Worm (Caenorhabditis elegans): ENCODE results near the gene srh-44.

The srh-44 gene

DNA sequence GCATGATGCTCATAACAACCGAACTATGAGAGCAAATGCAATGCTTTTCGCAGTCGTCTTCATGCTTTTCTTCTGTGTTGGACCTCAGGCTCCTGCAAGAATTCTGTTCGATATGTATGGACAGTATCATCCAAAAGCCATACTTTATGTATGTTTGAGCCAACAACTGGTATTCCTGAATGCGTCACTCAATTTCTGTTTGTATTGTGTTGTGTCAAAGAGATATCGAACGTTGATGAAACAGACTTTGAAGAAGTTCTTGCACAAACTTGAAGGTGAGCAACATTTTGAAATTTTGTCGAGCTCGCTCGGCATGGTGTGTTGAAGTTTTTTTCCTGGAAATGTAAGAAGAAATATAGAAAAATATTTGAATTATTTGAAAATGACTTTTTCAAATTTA, 2.0 kb upstream of the srh-44 start:
- TF ChIP-seq elt-2 (tag; optimal IDR thresholded peaks at IDR 0.05) (no peak), mdl-1 (tag; optimal IDR thresholded peaks at IDR 0.05) (no peak), ceh-16 (tag; optimal IDR thresholded peaks at IDR 0.05) (no peak), egl-27 (tag; optimal IDR thresholded peaks at IDR 0.05) (no peak), sea-2 (GFP tag; optimal IDR thresholded peaks at IDR 0.05) (no peak), ztf-4 (tag; optimal IDR thresholded peaks at IDR 0.05) (no peak), tbx-2 (tag; optimal IDR thresholded peaks at IDR 0.05) (no peak), mml-1 (tag; optimal IDR thresholded peaks at IDR 0.05) (no peak), nhr-25 (tag; optimal IDR thresholded peaks at IDR 0.05) (no peak), ZK546.5 (tag; optimal IDR thresholded peaks at IDR 0.05) (no peak), lin-39 (tag; optimal IDR thresholded peaks at IDR 0.05) (no peak), nhr-12 (tag; optimal IDR thresholded peaks at IDR 0.05) (no peak), egl-5 (tag; optimal IDR thresholded peaks at IDR 0.05) (no peak), nhr-67 (tag; optimal IDR thresholded peaks at IDR 0.05) (no peak), skn-1 (tag; optimal IDR thresholded peaks at IDR 0.05) (no peak), snpc-4 (tag; optimal IDR thresholded peaks at IDR 0.05) (no peak)

ce11 chrII:11518184-11518583, 3.3 kb downstream of the srh-44 start, which contains the start of gene B0334.10:
TSS of gene B0334.10 (plus strand) at chrII:11518484.
- TF ChIP-seq ceh-9 (tag; optimal IDR thresholded peaks at IDR 0.05) = no peak
- no peak for TF ChIP-seq nhr-237 (tag; optimal IDR thresholded peaks at IDR 0.05)
- TF ChIP-seq hmg-11 (tag; optimal IDR thresholded peaks at IDR 0.05) = no peak
- no peak for TF ChIP-seq nhr-76 (tag; optimal IDR thresholded peaks at IDR 0.05)

DNA sequence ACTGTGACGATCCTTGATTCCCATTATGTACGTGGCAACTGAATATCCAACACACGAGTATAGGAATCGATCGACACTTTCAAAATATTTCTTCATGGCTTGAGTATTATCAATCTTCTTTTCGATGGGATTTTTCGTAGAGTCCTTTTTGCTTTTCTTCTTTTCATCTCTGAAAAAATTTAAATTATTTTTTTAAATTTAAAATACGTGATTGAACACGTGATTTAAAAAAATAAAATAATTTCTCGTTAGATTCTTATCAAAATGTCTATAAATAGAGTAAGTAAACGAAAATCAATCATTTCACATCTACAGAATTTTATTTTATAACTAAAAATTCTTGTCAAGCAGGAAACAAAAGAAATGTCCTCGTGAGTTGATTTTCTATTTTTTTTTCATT, 6.4 kb downstream of the srh-44 start, which contains the start of gene Y62F5A.10:
TSS of gene Y62F5A.10 (plus strand) at position 301 of the 400 bp plus-strand sequence.
- no peak for TF ChIP-seq pqm-1 (tag; optimal IDR thresholded peaks at IDR 0.05)
- TF ChIP-seq elt-3 (tag; optimal IDR thresholded peaks at IDR 0.05) = no peak
- TF ChIP-seq daf-12 (tag; optimal IDR thresholded peaks at IDR 0.05) = no peak
- no peak for TF ChIP-seq eor-1 (tag; optimal IDR thresholded peaks at IDR 0.05)
- no peak for TF ChIP-seq egl-5 (tag; optimal IDR thresholded peaks at IDR 0.05)
- TF ChIP-seq unc-39 (tag; optimal IDR thresholded peaks at IDR 0.05) = no peak
- TF ChIP-seq ceh-82 (tag; optimal IDR thresholded peaks at IDR 0.05) = no peak
- no peak for TF ChIP-seq R02D3.7 (tag; optimal IDR thresholded peaks at IDR 0.05)
- no peak for TF ChIP-seq nhr-25 (tag; optimal IDR thresholded peaks at IDR 0.05)
- no peak for TF ChIP-seq nhr-76 (tag; optimal IDR thresholded peaks at IDR 0.05)
- TF ChIP-seq egl-27 (tag; optimal IDR thresholded peaks at IDR 0.05) = no peak
- TF ChIP-seq lsy-12 (tag; optimal IDR thresholded peaks at IDR 0.05) = no peak
- no peak for TF ChIP-seq ceh-9 (tag; optimal IDR thresholded peaks at IDR 0.05)
- TF ChIP-seq tbx-2 (tag; optimal IDR thresholded peaks at IDR 0.05) = no peak
- TF ChIP-seq fkh-2 (tag; optimal IDR thresholded peaks at IDR 0.05) = no peak
- no peak for TF ChIP-seq nhr-12 (tag; optimal IDR thresholded peaks at IDR 0.05)
- TF ChIP-seq jun-1 (tag; optimal IDR thresholded peaks at IDR 0.05) = no peak
- TF ChIP-seq nhr-28 (tag; optimal IDR thresholded peaks at IDR 0.05) = no peak
- TF ChIP-seq ama-1 (optimal IDR thresholded peaks at IDR 0.05) = no peak
- TF ChIP-seq nhr-67 (tag; optimal IDR thresholded peaks at IDR 0.05) = no peak

DNA sequence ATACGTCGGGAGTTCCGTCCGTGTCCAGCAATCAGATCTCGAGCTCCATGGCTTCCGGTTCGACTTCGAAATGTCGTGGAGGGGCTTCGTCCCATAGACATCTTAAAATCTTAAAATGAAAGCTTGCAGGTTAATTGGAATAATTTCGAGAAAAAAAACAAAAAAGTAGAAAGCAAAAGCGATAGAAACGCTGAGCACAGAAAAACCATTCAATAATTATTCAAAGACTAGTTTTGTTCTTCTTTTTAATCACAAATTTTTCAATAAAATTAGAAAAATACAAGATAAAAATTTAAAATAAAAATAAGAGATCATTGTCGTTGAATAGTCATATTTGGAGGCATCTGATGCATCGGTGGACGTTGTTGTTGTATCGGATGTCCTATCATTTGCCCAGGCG, 12.1 kb downstream of the srh-44 start, which contains the start of gene age-1:
TSS of gene age-1 (minus strand) at position 101 of the 400 bp plus-strand sequence.
- TF ChIP-seq elt-2 (tag; optimal IDR thresholded peaks at IDR 0.05) (no peak), daf-12 (tag; optimal IDR thresholded peaks at IDR 0.05) (no peak), egl-27 (tag; optimal IDR thresholded peaks at IDR 0.05) (no peak), elt-1 (tag; optimal IDR thresholded peaks at IDR 0.05) (no peak), nhr-77 (tag; optimal IDR thresholded peaks at IDR 0.05) (no peak), nhr-237 (tag; optimal IDR thresholded peaks at IDR 0.05) (no peak), lsy-12 (tag; optimal IDR thresholded peaks at IDR 0.05) (no peak), ama-1 (optimal IDR thresholded peaks at IDR 0.05) (no peak), skn-1 (tag; optimal IDR thresholded peaks at IDR 0.05) (no peak), mdl-1 (tag; optimal IDR thresholded peaks at IDR 0.05) (no peak), mml-1 (tag; optimal IDR thresholded peaks at IDR 0.05) (no peak), unc-39 (tag; optimal IDR thresholded peaks at IDR 0.05) (no peak), ceh-82 (tag; optimal IDR thresholded peaks at IDR 0.05) (no peak), elt-3 (tag; optimal IDR thresholded peaks at IDR 0.05) (no peak), nhr-25 (tag; optimal IDR thresholded peaks at IDR 0.05) (no peak), jun-1 (tag; optimal IDR thresholded peaks at IDR 0.05) (no peak), snpc-4 (tag; optimal IDR thresholded peaks at IDR 0.05) (no peak), pha-4 (tag; optimal IDR thresholded peaks at IDR 0.05) (no peak), R02D3.7 (tag; optimal IDR thresholded peaks at IDR 0.05) (no peak), aly-2 (tag; optimal IDR thresholded peaks at IDR 0.05) (no peak)

Data from whole organism, L3 larva.